Worm (Caenorhabditis elegans) whole organism, L4/young adult: ENCODE data around the gene tig-3.

ENCODE experiments used
- W03F9.2 ChIP-seq: fragments of 150-350 bp; optimal IDR thresholded peaks from 2 replicates; lab custom pipeline; 2014; ENCODE audit warnings: missing biosample characterization, missing genetic modification characterization
- him-1 ChIP-seq: sonication (generic microtip); optimal IDR thresholded peaks from 2 replicates; lab custom pipeline; 2016; ENCODE audit warnings: missing genotype, missing genetic modification reagents, missing genetic modification characterization, missing compliant biosample characterization

DNA sequence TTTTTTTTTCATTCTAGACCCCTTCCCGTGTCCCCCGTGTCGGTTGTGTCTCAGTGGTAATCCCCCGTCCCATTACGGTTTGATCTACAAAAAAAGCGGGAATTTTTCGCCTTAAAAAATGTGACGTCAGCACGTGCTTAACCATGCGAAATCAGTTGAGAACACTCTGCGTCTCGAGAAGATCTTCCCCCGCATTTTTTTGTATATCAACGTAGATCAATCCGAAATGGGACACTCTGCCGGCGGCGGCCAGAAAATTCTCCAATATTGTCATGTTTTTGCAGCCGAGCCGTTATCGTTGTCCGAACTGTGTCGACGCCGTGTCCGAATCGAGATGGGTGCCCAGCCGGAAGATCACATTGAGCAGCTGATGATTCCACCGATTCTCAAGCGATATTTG is 23.6 kb downstream of the tig-3 start:
- no peak for TF ChIP-seq him-1
- TF ChIP-seq W03F9.2 (tag; lab: Kevin White, UChicago), result no peak
